Fruit fly (Drosophila melanogaster) whole organism, embryonic: ENCODE results near the gene Acat2.
A peak's percentile ranks its signal among the peaks of the same experiment; 100 is the strongest.

Source experiments
- Abd-B ChIP-seq: fragments of 200-800 bp; sonication (Bioruptor generic); optimal IDR thresholded peaks from 2 replicates; lab custom pipeline; 2018; ENCODE audit warnings: missing biosample characterization, mild to moderate bottlenecking, missing genetic modification characterization, moderate library complexity
- CG10209 ChIP-seq: fragments of 200-800 bp; sonication (Bioruptor generic); optimal IDR thresholded peaks from 3 replicates; lab custom pipeline; 2017; ENCODE audit warnings: missing biosample characterization, mild to moderate bottlenecking, missing genetic modification characterization, missing genetic modification reagents
- CG10431 ChIP-seq: fragments of 200-800 bp; sonication (Bioruptor generic); optimal IDR thresholded peaks from 3 replicates; lab custom pipeline; 2018; ENCODE audit warnings: missing biosample characterization, mild to moderate bottlenecking, missing genetic modification characterization
- CG10979 ChIP-seq: fragments of 200-800 bp; sonication (Bioruptor generic); optimal IDR thresholded peaks from 2 replicates; lab custom pipeline; 2018; ENCODE audit warnings: missing biosample characterization, mild to moderate bottlenecking, missing genetic modification characterization, moderate library complexity
- CG13775 ChIP-seq: fragments of 200-800 bp; sonication (Bioruptor generic); optimal IDR thresholded peaks from 3 replicates; lab custom pipeline; 2017; ENCODE audit warnings: missing biosample characterization, mild to moderate bottlenecking, missing genetic modification characterization
- CG15269 ChIP-seq: fragments of 200-800 bp; sonication (Bioruptor generic); optimal IDR thresholded peaks from 2 replicates; lab custom pipeline; 2018; ENCODE audit warnings: missing biosample characterization, mild to moderate bottlenecking, missing genetic modification characterization, moderate library complexity
- CG15479 ChIP-seq: fragments of 200-800 bp; sonication (Bioruptor generic); optimal IDR thresholded peaks from 3 replicates; lab custom pipeline; 2019; ENCODE audit warnings: missing biosample characterization, mild to moderate bottlenecking, missing genetic modification characterization, moderate library complexity
- CG15696 ChIP-seq: fragments of 200-800 bp; sonication (Bioruptor generic); optimal IDR thresholded peaks from 2 replicates; lab custom pipeline; 2019; ENCODE audit warnings: missing biosample characterization, mild to moderate bottlenecking, missing genetic modification characterization, moderate library complexity
- CG16863 ChIP-seq: fragments of 200-800 bp; sonication (Bioruptor generic); optimal IDR thresholded peaks from 3 replicates; lab custom pipeline; 2016; ENCODE audit warnings: missing biosample characterization, missing genetic modification characterization
- CG17912 ChIP-seq: fragments of 200-800 bp; sonication (Bioruptor generic); optimal IDR thresholded peaks from 2 replicates; lab custom pipeline; 2018; ENCODE audit warnings: missing biosample characterization, mild to moderate bottlenecking, missing genetic modification characterization
- CG18262 ChIP-seq: fragments of 200-800 bp; optimal IDR thresholded peaks from 3 replicates; lab custom pipeline; 2019; ENCODE audit warnings: missing biosample characterization, mild to moderate bottlenecking, missing genetic modification characterization, moderate library complexity
- CG2875 ChIP-seq: fragments of 200-800 bp; sonication (Bioruptor generic); optimal IDR thresholded peaks from 2 replicates; lab custom pipeline; 2017; ENCODE audit warnings: missing biosample characterization, mild to moderate bottlenecking, missing genetic modification characterization, missing genetic modification reagents
- CG4730 ChIP-seq: fragments of 200-800 bp; sonication (Bioruptor generic); IDR thresholded peaks from 2 replicates; pipeline ENCODE4 v1.3.6; 2022; ENCODE audit warnings: missing biosample characterization, missing genetic modification characterization
- CG6272 ChIP-seq: fragments of 200-800 bp; sonication (Bioruptor generic); IDR thresholded peaks from 2 replicates; pipeline ENCODE4 v1.3.6; 2022; ENCODE audit warnings: missing biosample characterization, missing genetic modification characterization
- CG7928 ChIP-seq: fragments of 200-800 bp; sonication (Bioruptor generic); optimal IDR thresholded peaks from 2 replicates; lab custom pipeline; 2017; ENCODE audit warnings: missing biosample characterization, mild to moderate bottlenecking, missing genetic modification characterization
- CG7987 ChIP-seq: fragments of 200-800 bp; sonication (Bioruptor generic); optimal IDR thresholded peaks from 2 replicates; lab custom pipeline; 2018; ENCODE audit warnings: missing biosample characterization, mild to moderate bottlenecking, missing genetic modification characterization, moderate library complexity
- CG8290 ChIP-seq, 3 experiments: fragments of 200-800 bp; sonication (Bioruptor generic); optimal IDR thresholded peaks; 2 replicates each; lab custom pipeline; 2016 to 2019; ENCODE audit warnings: missing biosample characterization in 3 of 3, missing genetic modification characterization in 3 of 3, mild to moderate bottlenecking in 2 of 3, moderate library complexity in 1 of 3
- CG8924 ChIP-seq: fragments of 200-800 bp; optimal IDR thresholded peaks from 3 replicates; lab custom pipeline; 2019; ENCODE audit warnings: missing biosample characterization, mild to moderate bottlenecking, missing genetic modification characterization, moderate library complexity
- Fer1 ChIP-seq: fragments of 200-800 bp; sonication (Bioruptor generic); optimal IDR thresholded peaks from 2 replicates; lab custom pipeline; 2017; ENCODE audit warnings: missing biosample characterization, mild to moderate bottlenecking, missing genetic modification characterization
- Hr78 ChIP-seq, 2 experiments: fragments of 200-800 bp in 1 of 2; fragments of >200 bp in 1 of 2; sonication (Bioruptor generic) in 1 of 2; optimal IDR thresholded peaks; 2 replicates each; lab custom pipeline; 2017 to 2019; ENCODE audit warnings: missing biosample characterization in 2 of 2, missing genetic modification characterization in 2 of 2, mild to moderate bottlenecking in 1 of 2, moderate library complexity in 1 of 2
- Lpt ChIP-seq: fragments of >200 bp; optimal IDR thresholded peaks from 2 replicates; lab custom pipeline; 2018; ENCODE audit warnings: missing biosample characterization, missing genetic modification characterization
- Meics ChIP-seq: fragments of 200-800 bp; sonication (Bioruptor generic); optimal IDR thresholded peaks from 2 replicates; lab custom pipeline; 2017; ENCODE audit warnings: missing biosample characterization, mild to moderate bottlenecking, missing genetic modification characterization
- Nf-YA ChIP-seq: fragments of 200-800 bp; sonication (Bioruptor generic); IDR thresholded peaks from 2 replicates; pipeline ENCODE4 v1.3.6; 2022; ENCODE audit warnings: missing biosample characterization, missing genetic modification characterization
- Oli ChIP-seq: fragments of 200-800 bp; sonication (Bioruptor generic); optimal IDR thresholded peaks from 2 replicates; lab custom pipeline; 2018; ENCODE audit warnings: missing biosample characterization, mild to moderate bottlenecking, missing genetic modification characterization, moderate library complexity
- Ssrp ChIP-seq: fragments of 200-800 bp; sonication (Bioruptor generic); optimal IDR thresholded peaks from 2 replicates; lab custom pipeline; 2018; ENCODE audit warnings: missing biosample characterization, mild to moderate bottlenecking, missing genetic modification characterization, moderate library complexity
- Xbp1 ChIP-seq: fragments of 200-800 bp; sonication (Bioruptor generic); optimal IDR thresholded peaks from 3 replicates; lab custom pipeline; 2016; ENCODE audit warnings: missing biosample characterization, mild to moderate bottlenecking, missing genetic modification characterization
- Xrp1 ChIP-seq: fragments of 200-800 bp; sonication (Bioruptor generic); IDR thresholded peaks from 2 replicates; pipeline ENCODE4 v1.3.6; 2022; ENCODE audit warnings: missing biosample characterization, missing genetic modification characterization
- ab ChIP-seq: fragments of 200-800 bp; sonication (Bioruptor generic); optimal IDR thresholded peaks from 2 replicates; lab custom pipeline; 2016; ENCODE audit warnings: missing biosample characterization, missing genetic modification characterization
- ac ChIP-seq: fragments of 200-800 bp; sonication (Bioruptor generic); optimal IDR thresholded peaks from 3 replicates; lab custom pipeline; 2017; ENCODE audit warnings: missing biosample characterization, mild to moderate bottlenecking, missing genetic modification characterization
- amos ChIP-seq: fragments of 200-800 bp; sonication (Bioruptor generic); IDR thresholded peaks from 2 replicates; pipeline ENCODE4 v1.3.6; 2022; ENCODE audit warnings: missing biosample characterization, missing genetic modification characterization; ENCODE audit not compliant: partially characterized antibody
- bowl ChIP-seq: fragments of 200-800 bp; sonication (Bioruptor generic); IDR thresholded peaks from 2 replicates; pipeline ENCODE4 v1.3.6; 2022; ENCODE audit warnings: missing biosample characterization, missing genetic modification characterization
- da ChIP-seq: fragments of 200-800 bp; sonication (Bioruptor generic); optimal IDR thresholded peaks from 2 replicates; lab custom pipeline; 2016; ENCODE audit warnings: missing biosample characterization, missing genetic modification characterization
- eyg ChIP-seq: fragments of 200-800 bp; sonication (Bioruptor generic); optimal IDR thresholded peaks from 3 replicates; lab custom pipeline; 2016; ENCODE audit warnings: missing biosample characterization, missing genetic modification characterization
- fd64A ChIP-seq: fragments of 200-800 bp; sonication (Bioruptor generic); optimal IDR thresholded peaks from 3 replicates; lab custom pipeline; 2018; ENCODE audit warnings: missing biosample characterization, mild to moderate bottlenecking, missing genetic modification characterization
- fd96Cb ChIP-seq: fragments of 200-800 bp; sonication (Bioruptor generic); optimal IDR thresholded peaks from 2 replicates; lab custom pipeline; 2018; ENCODE audit warnings: missing biosample characterization, mild to moderate bottlenecking, missing genetic modification characterization, moderate library complexity
- h ChIP-seq: fragments of >200 bp; optimal IDR thresholded peaks from 2 replicates; lab custom pipeline; 2017
- nom ChIP-seq: fragments of 200-800 bp; sonication (Bioruptor generic); optimal IDR thresholded peaks from 2 replicates; lab custom pipeline; 2017; ENCODE audit warnings: missing biosample characterization, missing genetic modification characterization, mild to moderate bottlenecking, moderate library complexity, missing genetic modification reagents
- pros ChIP-seq: fragments of 200-800 bp; sonication (Bioruptor generic); optimal IDR thresholded peaks from 3 replicates; lab custom pipeline; 2019; ENCODE audit warnings: missing biosample characterization, mild to moderate bottlenecking, missing genetic modification characterization, moderate library complexity
- rib ChIP-seq: fragments of 200-800 bp; sonication (Bioruptor generic); IDR thresholded peaks from 2 replicates; pipeline ENCODE4 v1.3.6; 2022; ENCODE audit warnings: missing biosample characterization, missing genetic modification characterization
- ro ChIP-seq: fragments of 200-800 bp; sonication (Bioruptor generic); IDR thresholded peaks from 2 replicates; pipeline ENCODE4 v1.3.6; 2022; ENCODE audit warnings: missing biosample characterization, missing genetic modification characterization
- run ChIP-seq: fragments of 200-800 bp; sonication (Bioruptor generic); optimal IDR thresholded peaks from 3 replicates; lab custom pipeline; 2018; ENCODE audit warnings: missing biosample characterization, mild to moderate bottlenecking, missing genetic modification characterization
- sc ChIP-seq, 3 experiments: fragments of >200 bp in 2 of 3; fragments of 200-800 bp in 1 of 3; sonication (Bioruptor generic) in 1 of 3; optimal IDR thresholded peaks; 2 replicates in 2 of 3; 3 replicates in 1 of 3; lab custom pipeline; 2017; ENCODE audit warnings: mild to moderate bottlenecking in 1 of 3, missing biosample characterization in 1 of 3, missing genetic modification characterization in 1 of 3, missing genetic modification reagents in 1 of 3
- schlank ChIP-seq: fragments of 200-800 bp; sonication (Bioruptor generic); optimal IDR thresholded peaks from 2 replicates; lab custom pipeline; 2018; ENCODE audit warnings: missing biosample characterization, mild to moderate bottlenecking, missing genetic modification characterization
- slp2 ChIP-seq: fragments of 200-800 bp; sonication (Bioruptor generic); optimal IDR thresholded peaks from 2 replicates; lab custom pipeline; 2016; ENCODE audit warnings: missing biosample characterization, missing genetic modification characterization
- sna ChIP-seq: fragments of 200-800 bp; sonication (Bioruptor generic); IDR thresholded peaks from 2 replicates; pipeline ENCODE4 v1.3.6; 2022; ENCODE audit warnings: missing biosample characterization, missing genetic modification characterization; ENCODE audit not compliant: partially characterized antibody
- tna ChIP-seq: fragments of 200-800 bp; sonication (Bioruptor generic); IDR thresholded peaks from 2 replicates; pipeline ENCODE4 v1.3.6; 2022; ENCODE audit warnings: missing biosample characterization, missing genetic modification characterization; ENCODE audit not compliant: partially characterized antibody
- vvl ChIP-seq: fragments of 200-800 bp; sonication (Bioruptor generic); IDR thresholded peaks from 2 replicates; pipeline ENCODE4 v1.3.6; 2022; ENCODE audit warnings: missing biosample characterization, missing genetic modification characterization

Acat2 gene

DNA sequence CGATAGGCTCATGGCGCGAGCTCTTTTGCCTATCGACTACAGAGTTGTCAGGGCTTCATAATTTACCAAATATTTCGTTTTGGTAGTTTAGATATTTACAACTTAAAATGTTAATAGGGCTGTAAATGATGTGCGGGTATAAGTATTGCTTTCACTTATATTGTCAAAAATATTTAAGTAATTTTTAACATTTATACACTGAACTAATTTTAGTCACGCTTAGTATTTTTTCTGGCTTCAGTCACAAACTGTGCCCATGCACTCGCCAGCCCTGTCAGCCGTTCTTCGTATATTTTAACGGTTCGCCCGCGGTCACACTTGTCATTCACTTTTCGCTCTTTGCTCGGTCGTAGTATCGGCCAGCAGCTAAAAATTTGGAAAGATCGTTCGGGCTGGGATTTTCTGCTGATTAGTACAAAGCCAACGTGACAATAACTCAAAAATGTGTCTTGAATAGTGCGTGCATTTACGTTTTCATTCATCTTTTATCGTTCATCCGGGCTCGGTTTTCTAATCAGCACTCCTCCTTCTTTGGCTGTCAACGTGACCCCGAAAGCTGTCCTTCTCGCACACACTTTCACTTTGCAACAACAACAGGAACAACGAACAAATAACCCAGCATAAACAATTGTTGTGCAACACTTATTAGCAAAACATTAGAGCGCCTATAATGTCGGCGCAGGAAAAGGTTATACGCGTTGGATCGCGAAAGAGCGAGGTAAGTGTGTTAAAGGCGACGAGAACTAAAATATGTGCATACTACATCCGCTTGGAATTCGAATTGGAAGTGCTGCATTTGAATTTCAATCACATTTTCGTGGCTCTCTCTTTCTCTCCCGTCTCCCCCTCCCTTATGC lies 32.1 kb downstream of the Acat2 start, which contains the start of the genes Hmbs and CG2211 (continued):
- TF ChIP-seq CG17912 (GFP tag; lab: Kevin White, UChicago) (no peak), Nf-YA (GFP tag; lab: Robert Waterston, UW) (peak; percentile 77), Hr78 (GFP tag; optimal IDR thresholded peaks at IDR 0.05; lab: Kevin White, UChicago) (peak in 1 of 2 experiments; percentile 90), ac (GFP tag; lab: Kevin White, UChicago) (no peak), da (GFP tag; lab: Kevin White, UChicago) (peak; percentile 63), CG10209 (GFP tag; lab: Kevin White, UChicago) (peak; percentile 80), CG10431 (GFP tag; lab: Kevin White, UChicago) (no peak), tna (GFP tag; lab: Robert Waterston, UW) (no peak), sna (GFP tag; lab: Robert Waterston, UW) (no peak), Xrp1 (GFP tag; lab: Robert Waterston, UW) (peak; percentile 89), slp2 (peak; percentile 86), CG16863 (peak; percentile 88), CG4730 (GFP tag; lab: Robert Waterston, UW) (peak; percentile 60), fd96Cb (peak; percentile 79), Fer1 (GFP tag; lab: Kevin White, UChicago) (peak; percentile 88), CG6272 (GFP tag; lab: Robert Waterston, UW) (peak; percentile 84), Lpt (GFP tag; lab: Kevin White, UChicago) (no peak), CG8290 (GFP tag; optimal IDR thresholded peaks at IDR 0.05; lab: Kevin White, UChicago) (peak; percentile 70), CG8290 (tag; optimal IDR thresholded peaks at IDR 0.05; lab: Kevin White, UChicago) (peak; percentile 58 to 88), rib (GFP tag; lab: Robert Waterston, UW) (peak; percentile 60; the same call in 1 of the 2 replicates), nom (GFP tag; lab: Kevin White, UChicago) (peak; percentile 29), CG2875 (peak; percentile 42), h (lab: Kevin White, UChicago) (no peak), pros (GFP tag; lab: Kevin White, UChicago) (peak; percentile 34), run (tag; lab: Kevin White, UChicago) (peak; percentile 57), CG13775 (peak; percentile 90), Xbp1 (GFP tag; lab: Kevin White, UChicago) (peak; percentile 91), CG18262 (peak; percentile 83), eyg (GFP tag; lab: Kevin White, UChicago) (peak; percentile 75), Ssrp (tag; lab: Kevin White, UChicago) (peak; percentile 77), ro (GFP tag; lab: Robert Waterston, UW) (no peak), Abd-B (GFP tag; lab: Kevin White, UChicago) (peak; percentile 82), CG15479 (GFP tag; lab: Kevin White, UChicago) (no peak), amos (GFP tag; lab: Robert Waterston, UW) (peak; percentile 50), vvl (GFP tag; lab: Robert Waterston, UW) (peak; percentile 94), CG15269 (tag; lab: Kevin White, UChicago) (peak; percentile 86), bowl (GFP tag; lab: Robert Waterston, UW) (peak; percentile 60; the same call in 1 of the 2 replicates), sc (optimal IDR thresholded peaks at IDR 0.05; lab: Kevin White, UChicago) (no peak), sc (GFP tag; optimal IDR thresholded peaks at IDR 0.05; lab: Kevin White, UChicago) (peak; percentile 51), CG10979 (tag; lab: Kevin White, UChicago) (peak; percentile 83), schlank (tag; lab: Kevin White, UChicago) (peak; percentile 33), fd64A (no peak), CG7987 (GFP tag; lab: Kevin White, UChicago) (peak; percentile 73), CG8924 (tag; lab: Kevin White, UChicago) (peak; percentile 81), Meics (GFP tag; lab: Kevin White, UChicago) (peak; percentile 86), ab (GFP tag; lab: Kevin White, UChicago) (peak; percentile 73), CG15696 (peak; percentile 92), Oli (tag; lab: Kevin White, UChicago) (peak; percentile 73), CG7928 (GFP tag; lab: Kevin White, UChicago) (peak; percentile 96)
